Worm (Caenorhabditis elegans) whole organism, L1 larva: ENCODE data around the gene acs-20.

Source experiments
- alr-1 ChIP-seq: fragments of 200-800 bp; sonication (Bioruptor generic); optimal IDR thresholded peaks from 2 replicates; lab custom pipeline; 2018; ENCODE audit warnings: borderline replicate concordance, mild to moderate bottlenecking, missing genetic modification characterization, missing compliant biosample characterization
- aly-2 ChIP-seq: fragments of 150-350 bp; optimal IDR thresholded peaks from 2 replicates; lab custom pipeline; 2014; ENCODE audit warnings: missing biosample characterization, missing genetic modification characterization
- blmp-1 ChIP-seq: fragments of 150-350 bp; optimal IDR thresholded peaks from 2 replicates; lab custom pipeline; 2014; ENCODE audit warnings: missing biosample characterization, missing genetic modification characterization
- ceh-88 ChIP-seq: fragments of 200-800 bp; sonication (Bioruptor generic); IDR thresholded peaks from 2 replicates; pipeline ENCODE4 v1.3.6; 2022; ENCODE audit warnings: missing genetic modification characterization, missing compliant biosample characterization
- dpl-1 ChIP-seq, 3 experiments: fragments of 150-350 bp in 2 of 3; sonication (generic microtip) in 1 of 3; optimal IDR thresholded peaks; 2 replicates each; lab custom pipeline; 2014 to 2017; ENCODE audit warnings: missing biosample characterization in 3 of 3, missing genetic modification characterization in 3 of 3, missing genetic modification reagents in 3 of 3
- egl-27 ChIP-seq, 2 experiments: fragments of 150-350 bp in 1 of 2; sonication (generic microtip); optimal IDR thresholded peaks; 3 replicates each; lab custom pipeline; 2017 to 2018; ENCODE audit warnings: missing biosample characterization in 2 of 2, missing genetic modification characterization in 2 of 2, missing genetic modification reagents in 2 of 2
- elt-3 ChIP-seq, 6 experiments: fragments of 150-350 bp in 1 of 6; sonication (generic microtip); optimal IDR thresholded peaks; 2 replicates each; lab custom pipeline; 2017 to 2018; ENCODE audit warnings: missing biosample characterization in 6 of 6, missing genetic modification characterization in 6 of 6, inconsistent platforms in 1 of 6
- ets-5 ChIP-seq: fragments of 200-800 bp; sonication (Bioruptor generic); IDR thresholded peaks from 2 replicates; pipeline ENCODE4 v1.3.6; 2022; ENCODE audit warnings: missing genetic modification characterization, missing compliant biosample characterization
- nhr-28 ChIP-seq: fragments of 150-350 bp; optimal IDR thresholded peaks from 2 replicates; lab custom pipeline; 2014; ENCODE audit warnings: missing biosample characterization, missing genetic modification characterization
- nhr-76 ChIP-seq: sonication (generic microtip); optimal IDR thresholded peaks from 2 replicates; lab custom pipeline; 2017; ENCODE audit warnings: missing biosample characterization, missing genetic modification characterization
- snpc-4 ChIP-seq: fragments of 150-350 bp; optimal IDR thresholded peaks from 2 replicates; lab custom pipeline; 2014; ENCODE audit warnings: missing biosample characterization, missing genetic modification characterization
- tlp-1 ChIP-seq: fragments of 150-350 bp; optimal IDR thresholded peaks from 2 replicates; lab custom pipeline; 2014; ENCODE audit warnings: missing biosample characterization, missing genetic modification characterization

DNA sequence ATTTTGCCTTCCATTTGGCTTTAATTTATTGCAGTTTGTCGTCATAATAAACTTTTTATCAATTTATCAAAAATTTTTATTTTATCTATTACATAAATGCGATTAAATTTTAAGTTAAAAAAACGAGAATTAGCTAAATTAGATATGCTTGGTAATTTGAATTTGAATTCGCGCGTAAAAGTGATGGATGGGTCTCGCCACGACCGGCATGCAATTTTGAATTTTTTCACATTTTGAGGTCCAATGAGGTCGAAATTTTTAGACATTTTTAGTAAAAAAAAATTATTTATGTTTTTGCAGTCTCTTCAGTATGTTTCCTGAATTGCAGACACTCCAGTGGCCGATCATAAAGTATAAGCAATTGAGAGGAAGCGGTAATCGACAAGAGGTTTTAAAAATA lies 10.1 kb upstream of the acs-20 start, which contains the start of gene dsb-1:
- no peak for TF ChIP-seq alr-1 (tag; lab: Kevin White, UChicago)
- peak in 1 of 3 experiments; percentile 6 for TF ChIP-seq dpl-1 (GFP tag; optimal IDR thresholded peaks at IDR 0.05; lab: Kevin White, UChicago)
- TF ChIP-seq aly-2 (tag; lab: Kevin White, UChicago), result no peak
- TF ChIP-seq ceh-88 (GFP tag; lab: Robert Waterston, UW), result no peak
- no peak for TF ChIP-seq egl-27 (tag; optimal IDR thresholded peaks at IDR 0.05; lab: Kevin White, UChicago)
- no peak for TF ChIP-seq blmp-1
- TF ChIP-seq elt-3 (tag; optimal IDR thresholded peaks at IDR 0.05; lab: Kevin White, UChicago), result no peak
- no peak for TF ChIP-seq snpc-4 (tag; lab: Kevin White, UChicago)
- no peak for TF ChIP-seq nhr-76
- no peak for TF ChIP-seq ets-5 (GFP tag; lab: Robert Waterston, UW)
- TF ChIP-seq nhr-28 (tag; lab: Kevin White, UChicago), result no peak
- no peak for TF ChIP-seq tlp-1 (tag; lab: Kevin White, UChicago)
